Worm (Caenorhabditis elegans) whole organism, L1 larva: ENCODE data around the gene dhrr-1.

Experiments used
- C04F5.9 ChIP-seq: sonication (generic microtip); optimal IDR thresholded peaks from 2 replicates; lab custom pipeline; 2016; ENCODE audit warnings: missing genetic modification characterization, missing compliant biosample characterization
- C16A3.4 ChIP-seq: fragments of 150-350 bp; optimal IDR thresholded peaks from 2 replicates; lab custom pipeline; 2014; ENCODE audit warnings: missing biosample characterization, missing genetic modification characterization
- C34B4.2 ChIP-seq: sonication (generic microtip); optimal IDR thresholded peaks from 2 replicates; lab custom pipeline; 2017; ENCODE audit warnings: mild to moderate bottlenecking, missing genetic modification characterization, missing compliant biosample characterization
- Y116A8C.19 ChIP-seq: sonication (generic microtip); optimal IDR thresholded peaks from 2 replicates; lab custom pipeline; 2016; ENCODE audit warnings: missing compliant biosample characterization, missing genetic modification characterization, borderline replicate concordance
- blmp-1 ChIP-seq: fragments of 150-350 bp; optimal IDR thresholded peaks from 2 replicates; lab custom pipeline; 2014; ENCODE audit warnings: missing biosample characterization, missing genetic modification characterization
- ceh-8 ChIP-seq: fragments of 200-800 bp; sonication (Bioruptor generic); optimal IDR thresholded peaks from 2 replicates; lab custom pipeline; 2018; ENCODE audit warnings: mild to moderate bottlenecking, missing genetic modification characterization, moderate library complexity, missing compliant biosample characterization
- ceh-90 ChIP-seq: sonication (generic microtip); optimal IDR thresholded peaks from 2 replicates; lab custom pipeline; 2016; ENCODE audit warnings: missing genetic modification characterization, missing compliant biosample characterization
- dpl-1 ChIP-seq, 3 experiments: fragments of 150-350 bp in 2 of 3; sonication (generic microtip) in 1 of 3; optimal IDR thresholded peaks; 2 replicates each; lab custom pipeline; 2014 to 2017; ENCODE audit warnings: missing biosample characterization in 3 of 3, missing genetic modification characterization in 3 of 3, missing genetic modification reagents in 3 of 3
- dsc-1 ChIP-seq: sonication (generic microtip); optimal IDR thresholded peaks from 2 replicates; lab custom pipeline; 2016; ENCODE audit warnings: mild to moderate bottlenecking, missing genetic modification characterization, missing compliant biosample characterization
- efl-1 ChIP-seq, 4 experiments: fragments of 150-350 bp; optimal IDR thresholded peaks in 3 of 4; peaks in 1 of 4; 1 replicate in 1 of 4; 2 replicates in 3 of 4; lab custom pipeline; 2014; ENCODE audit warnings: missing biosample characterization in 2 of 4, missing genetic modification characterization in 2 of 4, missing genetic modification reagents in 2 of 4
- elt-2 ChIP-seq: sonication (generic microtip); optimal IDR thresholded peaks from 2 replicates; lab custom pipeline; 2016; ENCODE audit warnings: missing genetic modification characterization, mild to moderate bottlenecking, inconsistent platforms, missing compliant biosample characterization, missing genetic modification reagents
- fkh-8 ChIP-seq: sonication (generic microtip); optimal IDR thresholded peaks from 2 replicates; lab custom pipeline; 2016; ENCODE audit warnings: mild to moderate bottlenecking, missing genetic modification characterization, missing compliant biosample characterization
- isw-1 ChIP-seq: fragments of 200-800 bp; sonication (Bioruptor generic); IDR thresholded peaks from 2 replicates; pipeline ENCODE4 v1.3.6; 2022; ENCODE audit warnings: missing genetic modification characterization, missing compliant biosample characterization
- jun-1 ChIP-seq: fragments of 150-350 bp; optimal IDR thresholded peaks from 2 replicates; lab custom pipeline; 2014; ENCODE audit warnings: missing biosample characterization, missing genetic modification reagents, missing genetic modification characterization
- lin-14 ChIP-seq: fragments of 200-800 bp; sonication (Bioruptor generic); optimal IDR thresholded peaks from 2 replicates; lab custom pipeline; 2018; ENCODE audit warnings: mild to moderate bottlenecking, missing genetic modification characterization, moderate library complexity, missing compliant biosample characterization
- lin-39 ChIP-seq: fragments of 150-350 bp; optimal IDR thresholded peaks from 2 replicates; lab custom pipeline; 2014; ENCODE audit warnings: missing biosample characterization, missing genetic modification reagents, missing genetic modification characterization
- nhr-28 ChIP-seq: fragments of 150-350 bp; optimal IDR thresholded peaks from 2 replicates; lab custom pipeline; 2014; ENCODE audit warnings: missing biosample characterization, missing genetic modification characterization
- nhr-47 ChIP-seq: sonication (generic microtip); optimal IDR thresholded peaks from 2 replicates; lab custom pipeline; 2016; ENCODE audit warnings: mild to moderate bottlenecking, missing genetic modification characterization, moderate library complexity, missing compliant biosample characterization
- nhr-71 ChIP-seq: sonication (generic microtip); optimal IDR thresholded peaks from 2 replicates; lab custom pipeline; 2016; ENCODE audit warnings: mild to moderate bottlenecking, missing genetic modification characterization, moderate library complexity, missing compliant biosample characterization
- nhr-85 ChIP-seq: sonication (generic microtip); peaks from one replicate; lab custom pipeline; 2016; ENCODE audit warnings: missing genetic modification characterization, inconsistent platforms, missing compliant biosample characterization
- pag-3 ChIP-seq: sonication (generic microtip); optimal IDR thresholded peaks from 2 replicates; lab custom pipeline; 2017; ENCODE audit warnings: missing genetic modification characterization, mild to moderate bottlenecking, missing compliant biosample characterization, antibody characterized with exemption, borderline replicate concordance; ENCODE audit not compliant: insufficient read depth
- pax-3 ChIP-seq: fragments of 200-800 bp; sonication (Bioruptor generic); optimal IDR thresholded peaks from 2 replicates; lab custom pipeline; 2018; ENCODE audit warnings: mild to moderate bottlenecking, missing genetic modification characterization, moderate library complexity, missing compliant biosample characterization
- rnt-1 ChIP-seq: sonication (generic microtip); optimal IDR thresholded peaks from 2 replicates; lab custom pipeline; 2016; ENCODE audit warnings: mild to moderate bottlenecking, missing genetic modification characterization, moderate library complexity, missing compliant biosample characterization
- snpc-4 ChIP-seq: fragments of 150-350 bp; optimal IDR thresholded peaks from 2 replicates; lab custom pipeline; 2014; ENCODE audit warnings: missing biosample characterization, missing genetic modification characterization
- sptf-1 ChIP-seq: fragments of 150-350 bp; optimal IDR thresholded peaks from 2 replicates; lab custom pipeline; 2014; ENCODE audit warnings: missing biosample characterization, missing genetic modification characterization
- sup-37 ChIP-seq: fragments of 200-800 bp; sonication (Bioruptor generic); optimal IDR thresholded peaks from 2 replicates; lab custom pipeline; 2018; ENCODE audit warnings: mild to moderate bottlenecking, missing genetic modification characterization, missing compliant biosample characterization
- swsn-7 ChIP-seq: sonication (generic microtip); optimal IDR thresholded peaks from 2 replicates; lab custom pipeline; 2016; ENCODE audit warnings: missing genetic modification characterization, missing compliant biosample characterization
- tlp-1 ChIP-seq: fragments of 150-350 bp; optimal IDR thresholded peaks from 2 replicates; lab custom pipeline; 2014; ENCODE audit warnings: missing biosample characterization, missing genetic modification characterization
- unc-130 ChIP-seq: fragments of 150-350 bp; optimal IDR thresholded peaks from 2 replicates; lab custom pipeline; 2017; ENCODE audit warnings: missing biosample characterization, missing genetic modification characterization, inconsistent platforms
- zip-4 ChIP-seq: fragments of 200-800 bp; sonication (Bioruptor generic); optimal IDR thresholded peaks from 2 replicates; lab custom pipeline; 2018; ENCODE audit warnings: mild to moderate bottlenecking, missing genetic modification characterization, moderate library complexity, missing compliant biosample characterization
- ztf-4 ChIP-seq: fragments of 150-350 bp; optimal IDR thresholded peaks from 2 replicates; lab custom pipeline; 2014; ENCODE audit warnings: missing biosample characterization, missing genetic modification characterization

dhrr-1 gene

DNA sequence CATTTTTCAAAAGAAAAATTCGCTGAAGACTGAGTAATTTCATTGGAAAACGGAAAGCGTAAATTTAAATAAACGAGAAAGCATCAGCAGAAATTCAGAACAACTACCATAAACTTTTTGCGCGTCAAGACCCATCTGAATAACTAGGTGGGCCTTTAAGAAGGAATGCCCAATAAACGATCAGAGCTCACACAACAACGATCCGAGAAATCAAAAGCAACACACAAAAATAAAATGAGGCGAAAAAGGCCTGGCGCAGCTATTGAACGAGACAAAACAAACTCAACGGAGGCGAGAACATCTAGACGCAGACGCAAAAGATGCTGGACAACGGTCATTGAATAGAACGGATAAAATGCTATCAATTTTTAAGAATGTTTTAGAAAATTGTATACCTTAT lies 54.4 kb downstream of the dhrr-1 start:
- no peak for TF ChIP-seq isw-1 (GFP tag; lab: Robert Waterston, UW)
- TF ChIP-seq Y116A8C.19 (tag; lab: Kevin White, UChicago): no peak
- no peak for TF ChIP-seq lin-39 (tag; lab: Kevin White, UChicago)
- TF ChIP-seq rnt-1 (tag; lab: Kevin White, UChicago): no peak
- no peak for TF ChIP-seq elt-2 (tag; lab: Kevin White, UChicago)
- TF ChIP-seq dsc-1 (tag; lab: Kevin White, UChicago): no peak
- no peak for TF ChIP-seq efl-1 (optimal IDR thresholded peaks at IDR 0.05; lab: Kevin White, UChicago)
- TF ChIP-seq efl-1 (GFP tag; optimal IDR thresholded peaks at IDR 0.05 in 1 of 2; lab: Kevin White, UChicago): peak in 1 of 2 experiments; percentile 51
- TF ChIP-seq pax-3: no peak

DNA sequence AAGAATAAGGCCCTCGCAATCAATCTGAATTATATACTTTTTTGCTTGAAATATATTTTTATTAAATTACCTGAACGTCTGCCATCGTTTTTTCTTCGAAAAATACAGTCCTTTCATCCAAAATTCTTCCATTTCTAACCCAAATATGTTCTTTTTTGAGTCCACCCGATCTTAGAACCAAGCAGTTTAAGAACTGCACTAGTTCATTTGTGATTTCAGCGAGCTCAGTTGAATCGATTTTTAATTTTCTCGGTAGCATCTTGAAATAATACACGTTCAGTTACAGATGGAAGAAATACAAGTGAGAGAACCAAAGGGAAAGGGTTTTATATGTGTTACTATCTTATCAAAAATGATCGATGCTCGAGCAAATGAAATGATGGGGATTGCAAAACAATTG lies 55.1 kb downstream of the dhrr-1 start, which contains the start of gene F59B2.3:
F59B2.3 (minus strand) TSS at position 259 of the 400 bp plus-strand sequence.
- TF ChIP-seq unc-130 (tag; lab: Kevin White, UChicago) (no peak), efl-1 (optimal IDR thresholded peaks at IDR 0.05; lab: Kevin White, UChicago) (no peak), efl-1 (GFP tag; optimal IDR thresholded peaks at IDR 0.05 in 1 of 2; lab: Kevin White, UChicago) (peak in 1 of 2 experiments; percentile 66)
- TF ChIP-seq, all 84 proteins: peak for 1

DNA sequence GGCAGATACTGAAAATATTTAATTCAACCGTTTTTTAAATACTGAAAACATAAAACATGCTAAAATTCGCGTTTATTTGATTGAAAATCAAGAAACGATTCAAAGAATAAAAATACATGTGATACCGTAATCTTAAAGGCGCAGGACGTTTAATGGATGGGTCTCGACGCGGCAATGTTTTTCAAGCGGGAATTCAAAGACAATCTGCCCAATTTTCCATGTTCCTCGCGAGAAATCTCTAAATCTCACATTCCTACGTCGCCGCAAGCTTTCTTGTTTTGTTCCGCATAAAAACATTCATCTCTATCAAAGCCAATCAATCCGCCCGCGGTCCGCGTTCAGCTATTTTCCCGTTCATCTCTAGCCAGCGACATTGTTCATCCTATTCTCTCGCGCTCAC lies 57.0 kb downstream of the dhrr-1 start:
- TF ChIP-seq C04F5.9 (tag; lab: Kevin White, UChicago): no peak
- TF ChIP-seq dpl-1 (GFP tag; optimal IDR thresholded peaks at IDR 0.05; lab: Kevin White, UChicago): peak in 1 of 3 experiments; percentile 6
- no peak for TF ChIP-seq sptf-1

DNA sequence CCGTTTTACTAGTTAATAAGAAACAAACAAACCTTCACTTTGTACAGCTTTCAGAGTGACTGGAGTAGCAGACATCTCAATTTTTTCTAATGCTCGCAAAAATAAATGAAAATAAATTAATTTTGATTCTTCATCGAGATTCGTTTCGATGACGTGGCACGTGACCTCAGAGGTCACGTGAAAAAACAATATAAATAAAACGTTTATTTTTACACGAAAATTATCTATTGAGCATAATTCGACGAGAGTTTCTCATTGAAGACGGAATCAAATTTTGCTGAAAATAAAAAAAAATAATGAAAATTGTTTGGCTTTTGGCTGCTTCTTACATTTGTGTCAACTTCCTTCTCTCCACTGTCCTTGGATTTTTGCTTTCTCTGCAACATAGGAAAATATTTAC lies 57.4 kb downstream of the dhrr-1 start, which contains the start of gene rpn-6.2:
rpn-6.2 (minus strand) TSS at position 101 of the 400 bp plus-strand sequence.
- TF ChIP-seq efl-1 (optimal IDR thresholded peaks at IDR 0.05; lab: Kevin White, UChicago) (no peak), efl-1 (GFP tag; optimal IDR thresholded peaks at IDR 0.05 in 1 of 2; lab: Kevin White, UChicago) (peak in 1 of 2 experiments; percentile 39), swsn-7 (tag; lab: Kevin White, UChicago) (no peak), nhr-85 (tag; lab: Kevin White, UChicago) (peak; percentile 48)

DNA sequence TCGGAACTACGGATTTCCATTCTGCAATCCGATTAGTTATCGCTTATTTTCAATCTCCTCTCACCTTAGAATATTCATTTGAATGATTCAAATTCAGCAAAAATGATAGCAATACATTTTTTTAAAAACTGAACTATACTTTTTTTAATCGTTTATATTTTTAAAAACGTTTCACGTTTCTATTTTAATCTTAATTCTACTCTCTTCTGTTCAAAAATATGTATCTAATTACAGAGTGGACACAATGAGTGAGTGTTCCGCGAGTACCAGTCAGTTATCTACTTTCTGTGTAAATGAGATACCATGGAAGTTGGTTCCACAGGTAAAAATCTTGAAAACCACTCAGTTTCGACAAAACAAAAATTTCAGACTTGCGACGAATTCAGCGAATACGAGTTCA lies 58.1 kb downstream of the dhrr-1 start, which contains the start of the genes F59B2.15 and zif-1:
F59B2.15 (minus strand) TSS at position 101 of the 400 bp plus-strand sequence.
zif-1 (plus strand) TSS at position 235 of the 400 bp plus-strand sequence.
- TF ChIP-seq pag-3 (no peak), sup-37 (no peak), dsc-1 (tag; lab: Kevin White, UChicago) (no peak), nhr-28 (tag; lab: Kevin White, UChicago) (no peak), zip-4 (no peak), ceh-90 (tag; lab: Kevin White, UChicago) (no peak), isw-1 (GFP tag; lab: Robert Waterston, UW) (no peak), fkh-8 (tag; lab: Kevin White, UChicago) (no peak), tlp-1 (no peak), jun-1 (tag; lab: Kevin White, UChicago) (no peak), C16A3.4 (tag; lab: Kevin White, UChicago) (no peak), blmp-1 (tag; lab: Kevin White, UChicago) (no peak), nhr-71 (tag; lab: Kevin White, UChicago) (no peak), ceh-8 (no peak), nhr-47 (no peak), lin-14 (GFP tag; lab: Kevin White, UChicago) (no peak), ztf-4 (tag; lab: Kevin White, UChicago) (no peak), C34B4.2 (no peak), snpc-4 (tag; lab: Kevin White, UChicago) (no peak)
- TF ChIP-seq, all 84 proteins: peak for 0
